Fruit fly (Drosophila melanogaster) whole organism, wandering third instar larva: ENCODE results near the gene Bicra.
A peak's percentile ranks its signal among the peaks of the same experiment; 100 is the strongest.

ENCODE experiments used
- Abd-B ChIP-seq: fragments of >200 bp; optimal IDR thresholded peaks from 2 replicates; lab custom pipeline; 2017; ENCODE audit warnings: missing biosample characterization, missing genetic modification characterization
- CG32264 ChIP-seq: fragments of 200-800 bp; sonication (Bioruptor generic); optimal IDR thresholded peaks from 2 replicates; lab custom pipeline; 2016; ENCODE audit warnings: missing biosample characterization, missing genetic modification characterization
- CrebA ChIP-seq: fragments of 200-800 bp; sonication (Bioruptor generic); optimal IDR thresholded peaks from 2 replicates; lab custom pipeline; 2016; ENCODE audit warnings: missing biosample characterization, mild to moderate bottlenecking, missing genetic modification characterization, borderline replicate concordance
- Dfd ChIP-seq: fragments of >200 bp; optimal IDR thresholded peaks from 2 replicates; lab custom pipeline; 2017; ENCODE audit warnings: missing biosample characterization, missing genetic modification characterization
- GATAd ChIP-seq: sonication (Bioruptor generic); optimal IDR thresholded peaks from 2 replicates; lab custom pipeline; 2016; ENCODE audit warnings: missing biosample characterization, missing genetic modification characterization
- HLH106 ChIP-seq: fragments of 200-800 bp; optimal IDR thresholded peaks from 3 replicates; lab custom pipeline; 2019; ENCODE audit warnings: missing biosample characterization, mild to moderate bottlenecking, missing genetic modification characterization, moderate library complexity
- Hnf4 ChIP-seq: fragments of 200-800 bp; sonication (Bioruptor generic); optimal IDR thresholded peaks from 2 replicates; lab custom pipeline; 2016; ENCODE audit warnings: missing biosample characterization, mild to moderate bottlenecking, missing genetic modification characterization
- Hr78 ChIP-seq: fragments of >200 bp; optimal IDR thresholded peaks from 2 replicates; lab custom pipeline; 2017; ENCODE audit warnings: missing biosample characterization, missing genetic modification characterization
- Hr83 ChIP-seq: fragments of 200-300 bp; sonication (Bioruptor generic); optimal IDR thresholded peaks from 2 replicates; lab custom pipeline; 2016; ENCODE audit warnings: missing biosample characterization, mild to moderate bottlenecking, missing genetic modification characterization, moderate library complexity; ENCODE audit not compliant: poor library complexity, severe bottlenecking
- Jra ChIP-seq: sonication (Bioruptor generic); optimal IDR thresholded peaks from 2 replicates; lab custom pipeline; 2016; ENCODE audit warnings: missing biosample characterization, missing genetic modification characterization
- N ChIP-seq: fragments of >200 bp; optimal IDR thresholded peaks from 2 replicates; lab custom pipeline; 2018; ENCODE audit warnings: missing biosample characterization, missing external identifiers, missing genetic modification characterization
- OdsH ChIP-seq: fragments of 200-800 bp; sonication (Bioruptor generic); optimal IDR thresholded peaks from 2 replicates; lab custom pipeline; 2016; ENCODE audit warnings: missing biosample characterization, mild to moderate bottlenecking, missing genetic modification characterization
- Rel ChIP-seq, 2 experiments: fragments of 200-800 bp; sonication (Bioruptor generic) in 1 of 2; optimal IDR thresholded peaks; 2 replicates in 1 of 2; 3 replicates in 1 of 2; lab custom pipeline; 2016 to 2019; ENCODE audit warnings: mild to moderate bottlenecking in 2 of 2, missing biosample characterization in 2 of 2, missing genetic modification characterization in 2 of 2, moderate library complexity in 1 of 2
- Sp1 ChIP-seq: fragments of 200-800 bp; sonication (Bioruptor generic); optimal IDR thresholded peaks from 3 replicates; lab custom pipeline; 2019; ENCODE audit warnings: missing biosample characterization, mild to moderate bottlenecking, missing genetic modification characterization, moderate library complexity
- br ChIP-seq: fragments of 200-800 bp; sonication (Bioruptor generic); optimal IDR thresholded peaks from 2 replicates; lab custom pipeline; 2016; ENCODE audit warnings: missing biosample characterization, missing genetic modification characterization
- brk ChIP-seq: fragments of 200-800 bp; sonication (Bioruptor generic); optimal IDR thresholded peaks from 2 replicates; lab custom pipeline; 2016; ENCODE audit warnings: missing biosample characterization, mild to moderate bottlenecking, missing genetic modification characterization
- dl ChIP-seq, 2 experiments: fragments of 175-275, 200-275 bp in 1 of 2; fragments of 200-275 bp in 1 of 2; sonication (Bioruptor generic); optimal IDR thresholded peaks; lab custom pipeline; 2018; ENCODE audit warnings: mild to moderate bottlenecking in 2 of 2, missing biosample characterization in 2 of 2, missing genetic modification characterization in 2 of 2, moderate library complexity in 2 of 2; ENCODE audit not compliant: partially characterized antibody in 2 of 2, insufficient read depth in 1 of 2
- dmrt93B ChIP-seq: fragments of 200-800 bp; sonication (Bioruptor generic); optimal IDR thresholded peaks from 2 replicates; lab custom pipeline; 2018; ENCODE audit warnings: missing biosample characterization, mild to moderate bottlenecking, missing genetic modification characterization
- dsf ChIP-seq: sonication (Bioruptor generic); optimal IDR thresholded peaks from 2 replicates; lab custom pipeline; 2016; ENCODE audit warnings: missing biosample characterization, missing genetic modification characterization, borderline replicate concordance
- ey ChIP-seq: fragments of 200-800 bp; sonication (Bioruptor generic); optimal IDR thresholded peaks from 2 replicates; lab custom pipeline; 2016; ENCODE audit warnings: missing biosample characterization, missing genetic modification characterization
- foxo ChIP-seq, 2 experiments: fragments of 200-800 bp; sonication (Bioruptor generic); optimal IDR thresholded peaks; 2 replicates in 1 of 2; 3 replicates in 1 of 2; lab custom pipeline; 2016 to 2017; ENCODE audit warnings: missing biosample characterization in 2 of 2, missing genetic modification characterization in 2 of 2
- fru ChIP-seq: fragments of 200-800 bp; sonication (Bioruptor generic); optimal IDR thresholded peaks from 3 replicates; lab custom pipeline; 2016; ENCODE audit warnings: missing biosample characterization, mild to moderate bottlenecking, missing genetic modification characterization
- h ChIP-seq: fragments of 200-800 bp; sonication (Bioruptor generic); optimal IDR thresholded peaks from 3 replicates; lab custom pipeline; 2016; ENCODE audit warnings: missing biosample characterization, mild to moderate bottlenecking, missing genetic modification characterization
- pan ChIP-seq: fragments of >200 bp; optimal IDR thresholded peaks from 2 replicates; lab custom pipeline; 2017
- psq ChIP-seq: fragments of 200-800 bp; sonication (Bioruptor generic); optimal IDR thresholded peaks from 3 replicates; lab custom pipeline; 2017; ENCODE audit warnings: missing biosample characterization, mild to moderate bottlenecking, missing genetic modification characterization, moderate library complexity
- rgr ChIP-seq: fragments of 200-800 bp; sonication (Bioruptor generic); optimal IDR thresholded peaks from 3 replicates; lab custom pipeline; 2016; ENCODE audit warnings: missing biosample characterization, mild to moderate bottlenecking, missing genetic modification characterization
- sage ChIP-seq: fragments of 200-800 bp; sonication (Bioruptor generic); optimal IDR thresholded peaks from 2 replicates; lab custom pipeline; 2016; ENCODE audit warnings: missing biosample characterization, mild to moderate bottlenecking, missing genetic modification characterization
- sv ChIP-seq: fragments of 200-800 bp; sonication (Bioruptor generic); optimal IDR thresholded peaks from 3 replicates; lab custom pipeline; 2016; ENCODE audit warnings: missing biosample characterization, missing genetic modification characterization
- tai ChIP-seq: sonication (Bioruptor generic); optimal IDR thresholded peaks from 2 replicates; lab custom pipeline; 2016; ENCODE audit warnings: missing biosample characterization, missing genetic modification characterization
- usp ChIP-seq: fragments of >200 bp; optimal IDR thresholded peaks from 2 replicates; lab custom pipeline; 2017; ENCODE audit warnings: missing biosample characterization, missing genetic modification characterization
- woc ChIP-seq: sonication (Bioruptor generic); optimal IDR thresholded peaks from 2 replicates; lab custom pipeline; 2016; ENCODE audit warnings: missing biosample characterization, mild to moderate bottlenecking, missing genetic modification characterization

Gene Bicra

DNA sequence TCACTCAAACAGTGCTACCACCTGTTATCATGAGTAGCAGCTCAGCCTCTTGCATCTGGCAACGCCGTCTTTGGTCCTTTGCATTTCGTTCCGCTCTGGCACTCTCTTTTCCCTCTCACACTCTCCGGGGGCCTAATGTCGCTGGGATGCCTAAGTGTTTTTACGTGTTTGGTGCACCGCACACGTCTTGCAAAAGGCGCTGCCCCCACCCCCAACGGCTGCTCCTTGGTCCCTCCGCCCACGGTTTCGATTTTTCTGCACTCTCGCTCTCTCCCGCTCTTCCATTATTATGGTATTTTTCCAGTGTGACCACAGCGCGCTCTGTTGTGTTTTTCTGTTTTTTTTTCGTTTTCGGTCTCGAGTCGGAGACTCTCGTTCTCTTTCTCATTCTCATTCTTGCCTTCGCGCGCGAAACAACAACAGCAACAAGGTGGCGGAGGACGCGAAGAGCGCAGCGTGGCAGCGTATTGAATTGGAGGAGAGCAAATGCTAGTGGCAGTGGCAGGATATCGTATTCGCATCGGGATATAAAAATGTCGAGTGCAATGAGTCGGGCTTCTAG is 25.2 kb downstream of the Bicra start:
- TF ChIP-seq psq (GFP tag; lab: Kevin White, UChicago) = peak; percentile 82
- TF ChIP-seq GATAd (GFP tag; lab: Kevin White, UChicago) = peak; percentile 26
- peak; percentile 1 for TF ChIP-seq h
- peak; percentile 12 for TF ChIP-seq br
- TF ChIP-seq woc (GFP tag; lab: Kevin White, UChicago) = no peak

DNA sequence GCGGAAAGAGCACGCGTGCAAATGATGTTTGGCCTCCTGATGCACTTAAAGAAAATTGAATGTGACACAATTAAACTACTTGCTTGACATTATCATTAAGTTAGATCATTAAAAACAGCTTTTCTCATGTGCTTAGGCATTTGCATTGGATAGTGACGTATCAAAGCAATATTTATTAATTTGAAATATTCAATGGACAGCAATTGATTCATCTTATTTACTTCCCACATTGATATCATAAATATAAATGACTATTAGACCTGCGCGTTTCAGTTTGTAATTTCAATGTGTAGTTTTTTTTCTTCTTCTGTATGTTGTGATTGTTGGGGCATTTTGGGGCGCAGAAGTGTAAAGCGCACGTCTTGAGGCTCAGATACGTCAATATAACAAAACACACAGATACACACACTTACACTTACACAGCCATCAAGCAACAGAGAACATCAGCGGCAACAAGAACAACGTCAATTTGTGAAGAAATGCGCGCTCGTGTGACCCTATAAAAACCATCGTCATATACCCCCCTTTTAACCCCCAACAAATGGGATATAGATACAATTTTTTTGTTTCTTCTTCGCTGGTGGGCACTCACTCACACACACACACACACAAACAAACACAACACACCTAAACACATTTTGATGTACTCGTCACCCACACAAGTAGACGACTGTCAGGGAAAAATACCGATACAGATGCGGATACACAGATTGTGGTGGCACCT is 26.3 kb downstream of the Bicra start:
- TF ChIP-seq rgr = peak; percentile 36
- peak; percentile 17 for TF ChIP-seq sage (GFP tag; lab: Kevin White, UChicago)
- TF ChIP-seq usp (GFP tag; lab: Kevin White, UChicago) = no peak
- no peak for TF ChIP-seq CG32264 (GFP tag; lab: Kevin White, UChicago)
- TF ChIP-seq foxo (GFP tag; optimal IDR thresholded peaks at IDR 0.05; lab: Kevin White, UChicago) = peak in 1 of 2 experiments; percentile 58
- TF ChIP-seq dsf (GFP tag; lab: Kevin White, UChicago) = no peak
- peak; percentile 52 for TF ChIP-seq sv
- no peak for TF ChIP-seq psq (GFP tag; lab: Kevin White, UChicago)
- TF ChIP-seq woc (GFP tag; lab: Kevin White, UChicago) = peak; percentile 56
- no peak for TF ChIP-seq Jra (GFP tag; lab: Kevin White, UChicago)
- TF ChIP-seq Abd-B (GFP tag; lab: Kevin White, UChicago) = no peak
- no peak for TF ChIP-seq dl (GFP tag; optimal IDR thresholded peaks at IDR 0.05; lab: Kevin White, UChicago; ENCODE audit: insufficient read depth in 1 of 2, partially characterized antibody in 2 of 2)
- peak; percentile 62 for TF ChIP-seq fru (GFP tag; lab: Kevin White, UChicago)
- peak; percentile 47 for TF ChIP-seq Dfd
- peak; percentile 54 for TF ChIP-seq HLH106
- TF ChIP-seq br = peak; percentile 33
- peak; percentile 37 for TF ChIP-seq Sp1 (GFP tag; lab: Kevin White, UChicago)
- TF ChIP-seq OdsH (GFP tag; lab: Kevin White, UChicago) = peak; percentile 47
- peak; percentile 60 for TF ChIP-seq ey (GFP tag; lab: Kevin White, UChicago)
- TF ChIP-seq h = peak; percentile 64
- TF ChIP-seq dmrt93B (GFP tag; lab: Kevin White, UChicago) = peak; percentile 45

DNA sequence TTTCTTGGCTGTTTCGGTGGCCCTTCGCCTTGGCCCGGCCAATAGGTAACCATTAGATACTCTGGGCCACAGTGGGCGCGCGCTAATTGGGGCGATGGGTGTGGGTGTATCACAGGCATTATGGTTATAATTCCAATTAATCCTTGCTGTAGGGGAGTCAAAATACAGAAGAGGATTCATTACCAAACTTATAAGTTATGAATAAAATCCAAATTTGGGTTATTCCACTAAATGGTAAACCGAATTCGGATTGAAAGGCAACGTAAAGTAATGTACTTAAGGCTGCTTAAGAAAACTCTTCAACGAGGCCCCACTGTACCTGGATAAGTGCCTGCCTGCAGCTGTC is 26.8 kb downstream of the Bicra start:
- no peak for TF ChIP-seq woc (GFP tag; lab: Kevin White, UChicago)
- TF ChIP-seq Hr78 (GFP tag; lab: Kevin White, UChicago) = no peak
- no peak for TF ChIP-seq OdsH (GFP tag; lab: Kevin White, UChicago)
- peak; percentile 9 for TF ChIP-seq HLH106
- TF ChIP-seq Hr83 (GFP tag; lab: Kevin White, UChicago) = no peak
- TF ChIP-seq psq (GFP tag; lab: Kevin White, UChicago) = no peak
- no peak for TF ChIP-seq dsf (GFP tag; lab: Kevin White, UChicago)
- peak in 1 of 2 experiments; percentile 8 for TF ChIP-seq foxo (GFP tag; optimal IDR thresholded peaks at IDR 0.05; lab: Kevin White, UChicago)
- no peak for TF ChIP-seq CrebA (GFP tag; lab: Kevin White, UChicago)
- no peak for TF ChIP-seq N
- no peak for TF ChIP-seq brk

DNA sequence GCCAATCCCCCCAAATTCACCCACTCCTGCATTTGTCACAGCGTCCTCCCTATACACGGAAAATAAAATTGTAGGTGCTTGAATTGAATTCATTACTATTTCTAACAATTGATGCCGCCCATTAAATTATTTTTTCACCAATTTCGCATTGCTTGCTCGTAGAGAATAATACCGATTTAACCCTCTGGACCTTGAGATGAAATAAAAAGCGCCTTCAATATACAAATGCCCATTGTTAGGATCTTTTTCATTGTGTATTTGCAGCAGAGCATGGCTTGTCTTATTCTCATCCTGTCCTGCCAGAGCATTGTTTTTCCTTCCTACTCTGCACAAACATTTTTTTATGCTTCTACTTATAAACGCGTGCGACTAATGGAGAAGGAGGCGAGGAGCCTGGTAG is 28.8 kb downstream of the Bicra start:
- TF ChIP-seq foxo (GFP tag; optimal IDR thresholded peaks at IDR 0.05; lab: Kevin White, UChicago) = peak in 1 of 2 experiments; percentile 42
- peak; percentile 46 for TF ChIP-seq fru (GFP tag; lab: Kevin White, UChicago)
- TF ChIP-seq HLH106 = peak; percentile 22
- TF ChIP-seq N = no peak
- TF ChIP-seq pan = no peak
- TF ChIP-seq Hnf4 (GFP tag; lab: Kevin White, UChicago) = no peak
- peak; percentile 24 for TF ChIP-seq OdsH (GFP tag; lab: Kevin White, UChicago)
- TF ChIP-seq sv = no peak
- TF ChIP-seq ey (GFP tag; lab: Kevin White, UChicago) = peak; percentile 44
- no peak for TF ChIP-seq tai
- TF ChIP-seq rgr = peak; percentile 18
- TF ChIP-seq Rel (GFP tag; optimal IDR thresholded peaks at IDR 0.05; lab: Kevin White, UChicago) = no peak
- no peak for TF ChIP-seq Rel (tag; optimal IDR thresholded peaks at IDR 0.05; lab: Kevin White, UChicago)
- peak; percentile 34 for TF ChIP-seq h
- TF ChIP-seq Sp1 (GFP tag; lab: Kevin White, UChicago) = peak; percentile 1
- TF ChIP-seq br = peak; percentile 0
